Worm (Caenorhabditis elegans) whole organism, mixed stage, embryonic: ENCODE measurements around the gene C07G1.6.

Experiments
- M03D4.4 ChIP-seq: sonication (generic microtip); optimal IDR thresholded peaks from 2 replicates; lab custom pipeline; 2017; ENCODE audit warnings: mild to moderate bottlenecking, missing genetic modification characterization, missing compliant biosample characterization
- blmp-1 ChIP-seq: fragments of 150-350 bp; optimal IDR thresholded peaks from 2 replicates; lab custom pipeline; 2014; ENCODE audit warnings: missing biosample characterization, missing genetic modification characterization
- elt-1 ChIP-seq: sonication (generic microtip); optimal IDR thresholded peaks from 2 replicates; lab custom pipeline; 2017; ENCODE audit warnings: missing genetic modification characterization, mild to moderate bottlenecking, missing compliant biosample characterization, antibody characterized with exemption, moderate library complexity, borderline replicate concordance; ENCODE audit not compliant: insufficient read depth
- elt-3 ChIP-seq: fragments of 150-350 bp; optimal IDR thresholded peaks from 2 replicates; lab custom pipeline; 2014; ENCODE audit warnings: missing biosample characterization, missing genetic modification characterization
- ham-2 ChIP-seq: fragments of 200-800 bp; sonication (Bioruptor generic); optimal IDR thresholded peaks from 2 replicates; lab custom pipeline; 2018; ENCODE audit warnings: mild to moderate bottlenecking, missing genetic modification characterization, missing compliant biosample characterization
- hlh-1 ChIP-seq: fragments of 150-350 bp; optimal IDR thresholded peaks from 2 replicates; lab custom pipeline; 2014; ENCODE audit warnings: missing biosample characterization, missing genetic modification reagents, missing genetic modification characterization
- lsy-2 ChIP-seq: fragments of 150-350 bp; optimal IDR thresholded peaks from 2 replicates; lab custom pipeline; 2014; ENCODE audit warnings: missing biosample characterization, missing genetic modification characterization
- mep-1 ChIP-seq: fragments of 150-350 bp; optimal IDR thresholded peaks from 2 replicates; lab custom pipeline; 2017; ENCODE audit warnings: missing biosample characterization, missing genetic modification reagents, missing genetic modification characterization, inconsistent platforms
- unc-62 ChIP-seq: fragments of 150-350 bp; optimal IDR thresholded peaks from 2 replicates; lab custom pipeline; 2014; ENCODE audit warnings: missing biosample characterization, missing genetic modification reagents, missing genetic modification characterization
- ztf-11 ChIP-seq: fragments of 150-350 bp; optimal IDR thresholded peaks from 2 replicates; lab custom pipeline; 2014; ENCODE audit warnings: missing biosample characterization, missing genetic modification characterization

ce11 chrIV:8192878-8193277 is 17.3 kb downstream of the C07G1.6 start:
- no peak for TF ChIP-seq lsy-2 (tag; lab: Kevin White, UChicago)
- no peak for TF ChIP-seq mep-1 (tag; lab: Kevin White, UChicago)
- TF ChIP-seq M03D4.4, result no peak
- no peak for TF ChIP-seq elt-1
- no peak for TF ChIP-seq elt-3 (tag; lab: Kevin White, UChicago)
- no peak for TF ChIP-seq hlh-1 (tag; lab: Kevin White, UChicago)
- no peak for TF ChIP-seq ztf-11 (tag; lab: Kevin White, UChicago)
- no peak for TF ChIP-seq unc-62 (GFP tag; lab: Kevin White, UChicago)
- TF ChIP-seq ham-2 (GFP tag; lab: Kevin White, UChicago), result no peak
- no peak for TF ChIP-seq blmp-1 (tag; lab: Kevin White, UChicago)
